Worm (Caenorhabditis elegans) whole organism, late embryonic: Measurements from ENCODE around the gene T26H5.8.
A peak's percentile ranks its signal among the peaks of the same experiment; 100 is the strongest.

ENCODE experiments used
- K02D7.2 ChIP-seq: sonication (generic microtip); optimal IDR thresholded peaks from 2 replicates; lab custom pipeline; 2017; ENCODE audit warnings: mild to moderate bottlenecking, missing genetic modification characterization, missing compliant biosample characterization
- K09A11.1 ChIP-seq: sonication (generic microtip); optimal IDR thresholded peaks from 2 replicates; lab custom pipeline; 2017; ENCODE audit warnings: antibody characterized with exemption, mild to moderate bottlenecking, missing genetic modification characterization, missing compliant biosample characterization; ENCODE audit not compliant: insufficient read depth
- ahr-1 ChIP-seq: sonication (generic microtip); optimal IDR thresholded peaks from 2 replicates; lab custom pipeline; 2016; ENCODE audit warnings: missing genetic modification characterization, missing compliant biosample characterization
- ama-1 ChIP-seq: fragments of 150-350 bp; optimal IDR thresholded peaks from 2 replicates; lab custom pipeline; 2014
- ceh-19 ChIP-seq: fragments of 200-800 bp; sonication (Bioruptor generic); optimal IDR thresholded peaks from 2 replicates; lab custom pipeline; 2018; ENCODE audit warnings: mild to moderate bottlenecking, missing genetic modification characterization, missing compliant biosample characterization
- ceh-2 ChIP-seq: sonication (generic microtip); optimal IDR thresholded peaks from 2 replicates; lab custom pipeline; 2016; ENCODE audit warnings: missing genotype, missing genetic modification characterization, missing compliant biosample characterization
- ceh-22 ChIP-seq: sonication (generic microtip); optimal IDR thresholded peaks from 2 replicates; lab custom pipeline; 2017; ENCODE audit warnings: missing biosample characterization, missing genetic modification characterization
- ceh-24 ChIP-seq: sonication (generic microtip); optimal IDR thresholded peaks from 2 replicates; lab custom pipeline; 2016; ENCODE audit warnings: mild to moderate bottlenecking, missing genetic modification characterization, missing compliant biosample characterization
- ceh-30 ChIP-seq: fragments of 150-350 bp; optimal IDR thresholded peaks from 2 replicates; lab custom pipeline; 2014; ENCODE audit warnings: missing biosample characterization, missing genetic modification characterization
- ceh-48 ChIP-seq: sonication (generic microtip); optimal IDR thresholded peaks from 2 replicates; lab custom pipeline; 2016; ENCODE audit warnings: missing genetic modification characterization, inconsistent platforms, missing compliant biosample characterization
- ceh-6 ChIP-seq: fragments of 200-800 bp; sonication (Bioruptor generic); optimal IDR thresholded peaks from 2 replicates; lab custom pipeline; 2018; ENCODE audit warnings: mild to moderate bottlenecking, missing genetic modification characterization, missing compliant biosample characterization
- ceh-9 ChIP-seq: sonication (generic microtip); optimal IDR thresholded peaks from 2 replicates; lab custom pipeline; 2016; ENCODE audit warnings: mild to moderate bottlenecking, missing genetic modification characterization, inconsistent platforms, missing compliant biosample characterization
- dmd-4 ChIP-seq: sonication (generic microtip); optimal IDR thresholded peaks from 2 replicates; lab custom pipeline; 2016; ENCODE audit warnings: borderline replicate concordance, missing genetic modification characterization, missing compliant biosample characterization
- dve-1 ChIP-seq: sonication (generic microtip); optimal IDR thresholded peaks from 2 replicates; lab custom pipeline; 2017; ENCODE audit warnings: antibody characterized with exemption, mild to moderate bottlenecking, missing genetic modification characterization, missing compliant biosample characterization
- fax-1 ChIP-seq: sonication (generic microtip); optimal IDR thresholded peaks from 2 replicates; lab custom pipeline; 2016; ENCODE audit warnings: missing genotype, missing genetic modification characterization, missing compliant biosample characterization
- fkh-6 ChIP-seq: sonication (generic microtip); optimal IDR thresholded peaks from 2 replicates; lab custom pipeline; 2016; ENCODE audit warnings: missing genetic modification characterization, missing compliant biosample characterization
- gmeb-2 ChIP-seq: sonication (generic microtip); optimal IDR thresholded peaks from 2 replicates; lab custom pipeline; 2016; ENCODE audit warnings: missing genetic modification characterization, inconsistent platforms, missing compliant biosample characterization
- hlh-13 ChIP-seq: fragments of 200-800 bp; sonication (Bioruptor generic); optimal IDR thresholded peaks from 2 replicates; lab custom pipeline; 2018; ENCODE audit warnings: mild to moderate bottlenecking, missing genetic modification characterization, missing compliant biosample characterization
- hlh-30 ChIP-seq: sonication (generic microtip); optimal IDR thresholded peaks from 2 replicates; lab custom pipeline; 2017; ENCODE audit warnings: antibody characterized with exemption, missing genetic modification characterization, missing compliant biosample characterization; ENCODE audit not compliant: insufficient read depth
- lim-6 ChIP-seq: sonication (generic microtip); optimal IDR thresholded peaks from 2 replicates; lab custom pipeline; 2016; ENCODE audit warnings: missing genetic modification characterization, missing compliant biosample characterization
- lin-11 ChIP-seq: fragments of 200-800 bp; sonication (Bioruptor generic); optimal IDR thresholded peaks from 2 replicates; lab custom pipeline; 2018; ENCODE audit warnings: mild to moderate bottlenecking, missing genetic modification characterization, missing compliant biosample characterization
- madf-2 ChIP-seq: sonication (generic microtip); optimal IDR thresholded peaks from 2 replicates; lab custom pipeline; 2017; ENCODE audit warnings: missing genetic modification characterization, missing compliant biosample characterization
- mec-3 ChIP-seq: sonication (generic microtip); optimal IDR thresholded peaks from 2 replicates; lab custom pipeline; 2016; ENCODE audit warnings: borderline replicate concordance, missing genetic modification characterization, missing compliant biosample characterization
- nhr-11 ChIP-seq: fragments of 150-350 bp; optimal IDR thresholded peaks from 2 replicates; lab custom pipeline; 2014; ENCODE audit warnings: missing biosample characterization, missing genetic modification characterization
- nhr-232 ChIP-seq: sonication (generic microtip); optimal IDR thresholded peaks from 2 replicates; lab custom pipeline; 2016; ENCODE audit warnings: missing genetic modification characterization, missing compliant biosample characterization
- npax-4 ChIP-seq: sonication (generic microtip); optimal IDR thresholded peaks from 2 replicates; lab custom pipeline; 2016; ENCODE audit warnings: missing genetic modification characterization, missing compliant biosample characterization
- odd-2 ChIP-seq: sonication (generic microtip); optimal IDR thresholded peaks from 2 replicates; lab custom pipeline; 2017; ENCODE audit warnings: antibody characterized with exemption, mild to moderate bottlenecking, missing genetic modification characterization, missing compliant biosample characterization
- pat-9 ChIP-seq: fragments of 200-800 bp; sonication (Bioruptor generic); optimal IDR thresholded peaks from 2 replicates; lab custom pipeline; 2018; ENCODE audit warnings: mild to moderate bottlenecking, missing genetic modification characterization, moderate library complexity, missing compliant biosample characterization
- pha-2 ChIP-seq: sonication (generic microtip); optimal IDR thresholded peaks from 2 replicates; lab custom pipeline; 2017; ENCODE audit warnings: mild to moderate bottlenecking, missing genetic modification characterization, missing compliant biosample characterization
- pha-4 ChIP-seq: fragments of 150-350 bp; optimal IDR thresholded peaks from 2 replicates; lab custom pipeline; 2018; ENCODE audit warnings: missing biosample characterization, missing genetic modification reagents, missing genetic modification characterization
- pqm-1 ChIP-seq: sonication (generic microtip); optimal IDR thresholded peaks from 2 replicates; lab custom pipeline; 2016; ENCODE audit warnings: missing genetic modification characterization, missing compliant biosample characterization
- ref-2 ChIP-seq: sonication (generic microtip); optimal IDR thresholded peaks from 2 replicates; lab custom pipeline; 2016; ENCODE audit warnings: missing genetic modification characterization, missing compliant biosample characterization
- rnt-1 ChIP-seq: sonication (generic microtip); optimal IDR thresholded peaks from 2 replicates; lab custom pipeline; 2016; ENCODE audit warnings: missing genetic modification characterization, missing compliant biosample characterization
- sox-4 ChIP-seq: sonication (generic microtip); optimal IDR thresholded peaks from 2 replicates; lab custom pipeline; 2017; ENCODE audit warnings: mild to moderate bottlenecking, missing genetic modification characterization, inconsistent platforms, missing compliant biosample characterization
- syd-9 ChIP-seq: sonication (generic microtip); optimal IDR thresholded peaks from 2 replicates; lab custom pipeline; 2016; ENCODE audit warnings: mild to moderate bottlenecking, missing genetic modification characterization, moderate library complexity, missing compliant biosample characterization
- tbx-2 ChIP-seq: sonication (generic microtip); optimal IDR thresholded peaks from 2 replicates; lab custom pipeline; 2016; ENCODE audit warnings: missing genetic modification characterization, missing compliant biosample characterization
- tbx-7 ChIP-seq: sonication (generic microtip); optimal IDR thresholded peaks from 2 replicates; lab custom pipeline; 2016; ENCODE audit warnings: missing genotype, missing genetic modification characterization, missing compliant biosample characterization
- ttx-3 ChIP-seq: sonication (generic microtip); optimal IDR thresholded peaks from 2 replicates; lab custom pipeline; 2016; ENCODE audit warnings: missing genetic modification reagents, missing genetic modification characterization, missing compliant biosample characterization
- unc-42 ChIP-seq: sonication (generic microtip); optimal IDR thresholded peaks from 2 replicates; lab custom pipeline; 2016; ENCODE audit warnings: missing genotype, missing genetic modification characterization, missing compliant biosample characterization
- unc-86 ChIP-seq: sonication (generic microtip); optimal IDR thresholded peaks from 2 replicates; lab custom pipeline; 2016; ENCODE audit warnings: missing genetic modification characterization, missing compliant biosample characterization

T26H5.8 gene

DNA sequence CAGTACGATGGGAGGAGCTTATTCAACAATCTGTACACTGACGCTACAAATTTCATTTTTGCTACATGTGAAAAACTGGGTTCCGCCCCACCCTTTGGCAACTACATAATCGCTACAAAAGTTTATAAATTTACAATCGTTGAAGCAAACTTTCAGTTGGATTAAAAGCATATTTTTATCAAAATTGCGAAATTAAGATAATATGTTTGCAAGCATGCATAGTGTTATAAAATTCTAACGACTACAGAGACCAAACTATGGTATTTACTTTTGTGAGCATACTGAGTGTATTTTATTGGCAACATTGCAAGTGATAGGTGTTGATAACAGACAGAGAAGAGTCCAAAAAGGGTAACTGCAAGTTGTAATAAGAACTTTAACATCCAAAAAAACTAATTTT is 46.1 kb upstream of the T26H5.8 start, which contains the start of gene C06B8.2:
Gene C06B8.2 (minus strand): TSS at position 153 of the 400 bp plus-strand sequence.
- TF ChIP-seq ceh-24 (tag; lab: Kevin White, UChicago) (no peak), pha-2 (no peak), ceh-2 (tag; lab: Kevin White, UChicago) (no peak), fkh-6 (no peak), syd-9 (tag; lab: Kevin White, UChicago) (no peak), fax-1 (tag; lab: Kevin White, UChicago) (no peak), tbx-7 (tag; lab: Kevin White, UChicago) (no peak), lin-11 (tag; lab: Kevin White, UChicago) (no peak)

DNA sequence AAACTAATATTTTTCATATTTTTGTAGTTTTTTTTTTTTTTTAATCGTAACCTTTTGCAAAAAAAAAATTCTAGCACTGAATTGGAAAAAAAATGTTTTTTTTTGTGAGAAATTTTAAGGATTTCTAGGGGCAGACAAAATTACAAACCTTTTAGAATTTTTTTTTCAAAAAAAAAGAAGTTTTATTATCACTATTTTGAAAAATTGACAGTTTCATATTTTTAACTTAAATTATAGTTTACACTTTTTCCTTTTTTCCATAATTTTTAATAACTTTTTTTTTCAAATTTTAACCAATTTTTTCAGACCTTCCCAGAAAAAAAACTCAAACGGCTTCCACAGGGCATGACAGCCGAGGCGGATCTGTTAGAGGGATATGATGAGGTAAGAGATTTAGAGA is 38.5 kb upstream of the T26H5.8 start, which contains the start of gene dpf-1:
Gene dpf-1 (plus strand): TSS at position 301 of the 400 bp plus-strand sequence.
- no peak for TF ChIP-seq ceh-6
- TF ChIP-seq ahr-1 (tag; lab: Kevin White, UChicago) = no peak
- no peak for TF ChIP-seq unc-42 (tag; lab: Kevin White, UChicago)
- no peak for TF ChIP-seq lim-6 (tag; lab: Kevin White, UChicago)
- TF ChIP-seq ceh-9 (tag; lab: Kevin White, UChicago) = no peak
- no peak for TF ChIP-seq npax-4 (tag; lab: Kevin White, UChicago)
- TF ChIP-seq mec-3 (tag; lab: Kevin White, UChicago) = no peak
- TF ChIP-seq pat-9 = no peak
- TF ChIP-seq pha-4 (tag; lab: Kevin White, UChicago) = no peak
- no peak for TF ChIP-seq odd-2 (tag; lab: Kevin White, UChicago)
- TF ChIP-seq ceh-30 = no peak
- no peak for TF ChIP-seq nhr-11 (tag; lab: Kevin White, UChicago)
- TF ChIP-seq fax-1 (tag; lab: Kevin White, UChicago) = no peak

DNA sequence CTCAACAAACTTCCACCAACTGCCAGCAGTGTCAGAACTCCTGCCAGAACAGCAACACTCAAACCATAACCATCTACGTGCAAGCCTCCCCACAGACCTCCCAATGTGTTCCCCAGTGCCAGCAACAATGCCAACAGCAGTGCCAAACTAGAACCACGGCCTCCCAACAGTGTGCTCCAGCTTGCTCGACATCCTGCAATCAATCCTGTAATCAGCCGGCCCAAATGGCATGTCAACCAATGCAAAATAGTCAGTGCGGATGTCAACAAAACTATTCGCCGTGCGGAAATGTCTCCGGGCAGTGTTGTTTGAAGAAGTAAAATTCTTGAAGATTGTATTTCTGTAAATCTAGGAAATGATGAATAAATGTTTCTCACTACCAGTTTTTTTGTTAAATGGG is 34.2 kb upstream of the T26H5.8 start:
- TF ChIP-seq rnt-1 (tag; lab: Kevin White, UChicago) (no peak), dve-1 (tag; lab: Kevin White, UChicago) (no peak)

DNA sequence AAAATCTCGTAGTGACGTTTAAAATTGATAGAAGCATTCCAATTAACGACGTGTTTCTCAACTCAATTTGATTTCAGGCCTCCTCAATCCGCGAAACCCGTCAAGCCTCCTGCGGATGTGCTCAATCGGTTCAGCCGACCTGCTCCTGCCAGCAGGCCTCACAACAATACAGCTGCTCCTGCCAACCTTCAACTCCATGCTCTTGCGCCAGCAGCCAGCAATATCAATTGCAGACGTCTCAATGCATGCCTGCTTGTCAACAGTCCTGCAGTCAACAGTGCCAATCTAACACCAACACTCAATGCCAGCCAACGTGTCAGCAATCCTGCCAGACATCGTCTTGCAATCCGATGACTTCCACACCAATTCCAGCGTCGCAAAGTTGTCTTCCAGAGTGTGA is 33.5 kb upstream of the T26H5.8 start:
- TF ChIP-seq nhr-11 (tag; lab: Kevin White, UChicago) = no peak
- TF ChIP-seq ama-1 (lab: Kevin White, UChicago) = no peak
- no peak for TF ChIP-seq unc-86 (tag; lab: Kevin White, UChicago)
- TF ChIP-seq, all 69 proteins: peak for 0

DNA sequence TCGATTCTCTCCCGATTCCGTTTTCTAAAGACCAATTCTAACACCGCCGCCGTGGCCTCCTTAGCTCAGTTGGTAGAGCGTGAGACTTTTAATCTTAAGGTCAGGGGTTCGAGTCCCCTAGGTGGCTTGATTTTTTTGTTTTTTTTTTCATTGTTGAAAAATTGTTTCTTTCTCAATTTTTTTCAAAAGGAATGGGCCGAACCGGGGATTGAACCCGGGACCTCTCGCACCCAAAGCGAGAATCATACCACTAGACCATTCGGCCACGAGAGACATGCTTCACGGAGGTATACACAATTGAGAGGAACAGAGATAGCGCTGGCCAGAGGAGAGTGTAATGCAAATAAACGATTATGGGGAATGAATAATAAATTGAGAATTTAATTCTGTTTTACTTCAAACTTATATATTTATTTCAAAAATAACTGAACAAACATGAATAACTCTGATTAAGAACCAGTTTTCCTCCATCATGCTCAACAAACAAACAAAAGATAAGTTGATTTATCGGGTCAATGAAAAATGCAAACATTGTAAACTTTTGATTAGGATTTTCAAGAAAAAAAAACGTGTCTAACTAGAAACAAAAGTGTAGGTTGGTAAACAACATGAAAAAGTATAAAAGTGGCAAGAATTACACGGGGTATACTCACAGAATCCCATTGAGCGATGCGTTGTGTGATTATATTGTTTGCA is 32.7 kb upstream of the T26H5.8 start, which contains the start of gene pqn-71:
Gene pqn-71 (plus strand): TSS at position 646 of the 696 bp plus-strand sequence.
- TF ChIP-seq madf-2 (tag; lab: Kevin White, UChicago) (peak; percentile 90), dve-1 (tag; lab: Kevin White, UChicago) (peak; percentile 83), pat-9 (peak; percentile 87), nhr-232 (tag; lab: Kevin White, UChicago) (peak; percentile 79), ceh-19 (GFP tag; lab: Kevin White, UChicago) (peak; percentile 84), npax-4 (tag; lab: Kevin White, UChicago) (peak; percentile 71), ceh-48 (tag; lab: Kevin White, UChicago) (peak; percentile 53), pha-4 (tag; lab: Kevin White, UChicago) (no peak), ceh-22 (tag; lab: Kevin White, UChicago) (no peak), lin-11 (tag; lab: Kevin White, UChicago) (peak; percentile 74), tbx-7 (tag; lab: Kevin White, UChicago) (peak; percentile 61), ttx-3 (peak; percentile 84), unc-86 (tag; lab: Kevin White, UChicago) (peak; percentile 83), pqm-1 (tag; lab: Kevin White, UChicago) (peak; percentile 87), ceh-6 (peak; percentile 79), tbx-2 (tag; lab: Kevin White, UChicago) (peak; percentile 82), hlh-13 (peak; percentile 67), syd-9 (tag; lab: Kevin White, UChicago) (peak; percentile 84), dmd-4 (tag; lab: Kevin White, UChicago) (peak; percentile 93), odd-2 (tag; lab: Kevin White, UChicago) (no peak), ceh-2 (tag; lab: Kevin White, UChicago) (peak; percentile 64), ahr-1 (tag; lab: Kevin White, UChicago) (peak; percentile 40), K02D7.2 (tag; lab: Kevin White, UChicago) (peak; percentile 78), hlh-30 (tag; lab: Kevin White, UChicago) (peak; percentile 47), K09A11.1 (tag; lab: Kevin White, UChicago) (peak; percentile 73), ref-2 (tag; lab: Kevin White, UChicago) (peak; percentile 79), gmeb-2 (tag; lab: Kevin White, UChicago) (peak; percentile 86), ceh-30 (peak; percentile 60), lim-6 (tag; lab: Kevin White, UChicago) (peak; percentile 72), sox-4 (peak; percentile 77), ceh-9 (tag; lab: Kevin White, UChicago) (peak; percentile 18)
